Fruit fly (Drosophila melanogaster) whole organism, embryonic: ENCODE measurements around the gene CG15196.

Experiments
- Antp ChIP-seq: fragments of 200-800 bp; sonication (Bioruptor generic); optimal IDR thresholded peaks from 3 replicates; lab custom pipeline; 2016; ENCODE audit warnings: missing biosample characterization, missing genetic modification characterization
- CG11504 ChIP-seq: fragments of 200-800 bp; sonication (Bioruptor generic); optimal IDR thresholded peaks from 3 replicates; lab custom pipeline; 2019; ENCODE audit warnings: missing biosample characterization, mild to moderate bottlenecking, missing genetic modification characterization, moderate library complexity
- CG12219 ChIP-seq: fragments of 200-800 bp; sonication (Bioruptor generic); optimal IDR thresholded peaks from 3 replicates; lab custom pipeline; 2018; ENCODE audit warnings: missing biosample characterization, mild to moderate bottlenecking, missing genetic modification characterization
- CG12391 ChIP-seq: fragments of 200-800 bp; sonication (Bioruptor generic); optimal IDR thresholded peaks from 3 replicates; lab custom pipeline; 2018; ENCODE audit warnings: missing biosample characterization, mild to moderate bottlenecking, missing genetic modification characterization, moderate library complexity
- CG12659 ChIP-seq: fragments of 200-800 bp; sonication (Bioruptor generic); optimal IDR thresholded peaks from 3 replicates; lab custom pipeline; 2017; ENCODE audit warnings: mild to moderate bottlenecking, missing biosample characterization, missing genetic modification reagents, missing genetic modification characterization
- CG13123 ChIP-seq: fragments of 200-800 bp; sonication (Bioruptor generic); optimal IDR thresholded peaks from 2 replicates; lab custom pipeline; 2016; ENCODE audit warnings: missing biosample characterization, missing genetic modification characterization
- CG14860 ChIP-seq: fragments of 200-800 bp; sonication (Bioruptor generic); IDR thresholded peaks from 3 replicates; pipeline ENCODE4 v1.3.6; 2022; ENCODE audit warnings: missing biosample characterization, missing genetic modification characterization; ENCODE audit not compliant: partially characterized antibody
- CG16813 ChIP-seq: fragments of 200-800 bp; sonication (Bioruptor generic); IDR thresholded peaks from 3 replicates; pipeline ENCODE4 v1.3.6; 2022; ENCODE audit warnings: missing biosample characterization, missing genetic modification characterization; ENCODE audit not compliant: partially characterized antibody
- CG17359 ChIP-seq: fragments of 200-800 bp; sonication (Bioruptor generic); optimal IDR thresholded peaks from 3 replicates; lab custom pipeline; 2018; ENCODE audit warnings: missing biosample characterization, mild to moderate bottlenecking, missing genetic modification characterization, moderate library complexity
- CG17385 ChIP-seq: fragments of 200-800 bp; sonication (Bioruptor generic); optimal IDR thresholded peaks from 3 replicates; lab custom pipeline; 2018; ENCODE audit warnings: missing biosample characterization, mild to moderate bottlenecking, missing genetic modification characterization
- CG18476 ChIP-seq: fragments of 200-800 bp; sonication (Bioruptor generic); optimal IDR thresholded peaks from 2 replicates; lab custom pipeline; 2016; ENCODE audit warnings: missing biosample characterization, mild to moderate bottlenecking, missing genetic modification characterization
- CG18599 ChIP-seq: fragments of 200-800 bp; sonication (Bioruptor generic); optimal IDR thresholded peaks from 3 replicates; lab custom pipeline; 2017; ENCODE audit warnings: missing biosample characterization, missing genetic modification characterization, mild to moderate bottlenecking, moderate library complexity, missing genetic modification reagents
- CG32532 ChIP-seq: fragments of 200-800 bp; sonication (Bioruptor generic); IDR thresholded peaks from 2 replicates; pipeline ENCODE4 v1.3.6; 2022; ENCODE audit warnings: missing biosample characterization, missing genetic modification characterization
- CG32767 ChIP-seq: fragments of 200-800 bp; sonication (Bioruptor generic); IDR thresholded peaks from 2 replicates; pipeline ENCODE4 v1.3.6; 2022; ENCODE audit warnings: missing biosample characterization, missing genetic modification characterization
- CG42726 ChIP-seq: fragments of 200-800 bp; sonication (Bioruptor generic); IDR thresholded peaks from 2 replicates; pipeline ENCODE4 v1.3.6; 2022; ENCODE audit warnings: missing biosample characterization, missing genetic modification characterization; ENCODE audit not compliant: partially characterized antibody
- CG4617 ChIP-seq: fragments of 200-800 bp; sonication (Bioruptor generic); optimal IDR thresholded peaks from 3 replicates; lab custom pipeline; 2016; ENCODE audit warnings: missing biosample characterization, missing genetic modification characterization, borderline replicate concordance
- CG7357 ChIP-seq: fragments of 200-800 bp; sonication (Bioruptor generic); IDR thresholded peaks from 3 replicates; pipeline ENCODE4 v1.3.6; 2022; ENCODE audit warnings: missing biosample characterization, missing genetic modification characterization
- CG7786 ChIP-seq: fragments of 200-800 bp; sonication (Bioruptor generic); optimal IDR thresholded peaks from 2 replicates; lab custom pipeline; 2016; ENCODE audit warnings: missing biosample characterization, missing genetic modification characterization
- CG7963 ChIP-seq: fragments of 200-800 bp; sonication (Bioruptor generic); IDR thresholded peaks from 3 replicates; pipeline ENCODE4 v1.3.6; 2022; ENCODE audit warnings: missing biosample characterization, missing genetic modification characterization; ENCODE audit not compliant: partially characterized antibody
- CG8359 ChIP-seq: fragments of 200-800 bp; sonication (Bioruptor generic); optimal IDR thresholded peaks from 2 replicates; lab custom pipeline; 2017; ENCODE audit warnings: missing biosample characterization, mild to moderate bottlenecking, missing genetic modification characterization, borderline replicate concordance
- CG8765 ChIP-seq: fragments of 200-800 bp; sonication (Bioruptor generic); IDR thresholded peaks from 2 replicates; pipeline ENCODE4 v1.3.6; 2022; ENCODE audit warnings: missing biosample characterization, missing genetic modification characterization
- Deaf1 ChIP-seq: fragments of 200-800 bp; optimal IDR thresholded peaks from 3 replicates; lab custom pipeline; 2019; ENCODE audit warnings: missing biosample characterization, mild to moderate bottlenecking, missing genetic modification characterization, moderate library complexity
- Dll ChIP-seq: fragments of 200-800 bp; sonication (Bioruptor generic); IDR thresholded peaks from 4 replicates; pipeline ENCODE4 v1.3.6; 2022; ENCODE audit warnings: missing biosample characterization, missing genetic modification characterization; ENCODE audit not compliant: partially characterized antibody
- Dref ChIP-seq: fragments of 200-800 bp; sonication (Bioruptor generic); IDR thresholded peaks from 2 replicates; pipeline ENCODE4 v1.3.6; 2022; ENCODE audit warnings: missing biosample characterization, missing genetic modification characterization
- Gug ChIP-seq: fragments of 200-800 bp; sonication (Bioruptor generic); IDR thresholded peaks from 4 replicates; pipeline ENCODE4 v1.3.6; 2022; ENCODE audit warnings: missing biosample characterization, missing genetic modification characterization
- HmgZ ChIP-seq: fragments of 200-800 bp; sonication (Bioruptor generic); optimal IDR thresholded peaks from 2 replicates; lab custom pipeline; 2018; ENCODE audit warnings: missing biosample characterization, mild to moderate bottlenecking, missing genetic modification characterization
- MESR4 ChIP-seq: fragments of 200-800 bp; sonication (Bioruptor generic); optimal IDR thresholded peaks from 2 replicates; lab custom pipeline; 2018; ENCODE audit warnings: missing biosample characterization, mild to moderate bottlenecking, missing genetic modification characterization, moderate library complexity
- Mrtf ChIP-seq: fragments of 200-800 bp; sonication (Bioruptor generic); IDR thresholded peaks from 3 replicates; pipeline ENCODE4 v1.3.6; 2022; ENCODE audit warnings: missing biosample characterization, missing genetic modification characterization
- PHDP ChIP-seq: fragments of 200-800 bp; sonication (Bioruptor generic); optimal IDR thresholded peaks from 3 replicates; lab custom pipeline; 2018; ENCODE audit warnings: missing biosample characterization, mild to moderate bottlenecking, missing genetic modification characterization, moderate library complexity
- Scr ChIP-seq: fragments of 200-800 bp; sonication (Bioruptor generic); IDR thresholded peaks from 2 replicates; pipeline ENCODE4 v1.3.6; 2022; ENCODE audit warnings: missing biosample characterization, missing genetic modification characterization; ENCODE audit not compliant: partially characterized antibody
- Xrp1 ChIP-seq: fragments of 200-800 bp; sonication (Bioruptor generic); IDR thresholded peaks from 2 replicates; pipeline ENCODE4 v1.3.6; 2022; ENCODE audit warnings: missing biosample characterization, missing genetic modification characterization
- aop ChIP-seq: fragments of 200-800 bp; sonication (Bioruptor generic); IDR thresholded peaks from 2 replicates; pipeline ENCODE4 v1.3.6; 2022; ENCODE audit warnings: missing biosample characterization, missing genetic modification characterization
- cg ChIP-seq: fragments of 200-800 bp; sonication (Bioruptor generic); optimal IDR thresholded peaks from 3 replicates; lab custom pipeline; 2019; ENCODE audit warnings: missing biosample characterization, mild to moderate bottlenecking, missing genetic modification characterization, moderate library complexity
- chinmo ChIP-seq: fragments of 200-800 bp; sonication (Bioruptor generic); IDR thresholded peaks from 4 replicates; pipeline ENCODE4 v1.3.6; 2022; ENCODE audit warnings: missing biosample characterization, missing genetic modification characterization; ENCODE audit not compliant: partially characterized antibody
- grn ChIP-seq: fragments of 200-800 bp; sonication (Bioruptor generic); optimal IDR thresholded peaks from 3 replicates; lab custom pipeline; 2017; ENCODE audit warnings: missing biosample characterization, missing genetic modification characterization
- hb ChIP-seq: fragments of 200-800 bp; sonication (Bioruptor generic); IDR thresholded peaks from 3 replicates; pipeline ENCODE4 v1.3.6; 2022; ENCODE audit warnings: missing biosample characterization, missing genetic modification characterization; ENCODE audit not compliant: partially characterized antibody
- kni ChIP-seq: fragments of 200-800 bp; sonication (Bioruptor generic); optimal IDR thresholded peaks from 3 replicates; lab custom pipeline; 2017; ENCODE audit warnings: mild to moderate bottlenecking, missing biosample characterization, missing genetic modification reagents, missing genetic modification characterization
- lola ChIP-seq, 3 experiments: fragments of >200 bp in 2 of 3; fragments of 200-800 bp in 1 of 3; sonication (Bioruptor generic) in 1 of 3; optimal IDR thresholded peaks; 2 replicates each; lab custom pipeline; 2017 to 2019; ENCODE audit warnings: missing biosample characterization in 3 of 3, missing genetic modification characterization in 3 of 3, mild to moderate bottlenecking in 1 of 3, moderate library complexity in 1 of 3
- odd ChIP-seq: fragments of 200-800 bp; sonication (Bioruptor generic); optimal IDR thresholded peaks from 2 replicates; lab custom pipeline; 2017; ENCODE audit warnings: missing biosample characterization, mild to moderate bottlenecking, missing genetic modification characterization
- onecut ChIP-seq: fragments of 200-800 bp; sonication (Bioruptor generic); IDR thresholded peaks from 2 replicates; pipeline ENCODE4 v1.3.6; 2022; ENCODE audit warnings: missing biosample characterization, missing genetic modification characterization
- pho ChIP-seq: fragments of 200-800 bp; sonication (Bioruptor generic); optimal IDR thresholded peaks from 2 replicates; lab custom pipeline; 2016; ENCODE audit warnings: missing biosample characterization, missing genetic modification characterization
- rib ChIP-seq: fragments of 200-800 bp; sonication (Bioruptor generic); IDR thresholded peaks from 2 replicates; pipeline ENCODE4 v1.3.6; 2022; ENCODE audit warnings: missing biosample characterization, missing genetic modification characterization
- vnd ChIP-seq: fragments of 200-800 bp; sonication (Bioruptor generic); IDR thresholded peaks from 3 replicates; pipeline ENCODE4 v1.3.6; 2022; ENCODE audit warnings: missing biosample characterization, missing genetic modification characterization; ENCODE audit not compliant: partially characterized antibody
- zfh1 ChIP-seq: fragments of 200-800 bp; sonication (Bioruptor generic); IDR thresholded peaks from 3 replicates; pipeline ENCODE4 v1.3.6; 2022; ENCODE audit warnings: missing biosample characterization, missing genetic modification characterization

CG15196 gene

DNA sequence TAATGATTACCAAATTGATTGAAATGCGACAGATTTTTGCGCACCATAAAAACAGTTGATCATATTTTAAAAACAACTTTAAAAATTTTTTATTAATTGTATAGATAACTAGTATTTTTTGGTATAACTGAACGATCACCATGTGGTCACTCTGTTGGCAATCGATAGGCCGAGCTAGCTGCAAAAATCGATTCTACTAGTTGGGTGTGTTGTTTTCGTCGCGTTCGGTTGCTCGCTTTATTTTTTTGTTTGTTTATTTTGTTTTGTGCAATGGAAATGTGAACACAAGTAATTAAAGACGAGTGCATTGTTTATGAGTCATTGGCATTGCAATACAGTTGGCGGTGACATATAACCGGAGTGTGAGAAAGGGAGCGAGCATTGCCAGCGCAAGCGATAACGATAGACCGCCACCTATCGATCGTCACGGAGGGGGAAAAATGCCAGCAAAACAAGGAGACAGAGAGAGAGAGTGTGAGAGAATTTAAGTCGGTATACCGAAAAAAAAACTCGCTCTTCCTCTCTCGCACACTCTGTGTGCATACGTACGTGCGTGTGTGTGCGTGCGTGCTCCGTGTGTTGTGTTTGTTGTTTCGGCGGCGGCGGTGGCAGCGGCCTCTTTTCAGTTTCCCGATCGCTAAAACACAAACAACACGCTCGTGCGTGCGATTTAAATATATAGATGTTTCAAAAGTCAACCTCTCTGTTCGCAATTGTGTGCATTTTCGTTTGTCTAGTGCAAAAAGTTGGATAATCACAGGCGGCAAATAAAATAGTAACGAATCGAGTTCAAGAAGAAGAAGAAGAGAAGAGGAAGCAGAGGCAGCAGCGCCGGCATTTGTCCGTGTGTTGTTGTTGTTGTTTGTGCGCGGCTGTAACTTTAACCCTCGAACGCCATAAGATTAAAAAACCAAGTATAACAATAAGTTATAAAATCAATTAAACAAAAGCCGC lies 20.0 kb upstream of the CG15196 start (continued):
- TF ChIP-seq CG17385 (GFP tag; lab: Kevin White, UChicago) (peak; percentile 96), Antp (no peak), CG7963 (GFP tag; lab: Robert Waterston, UW) (peak; percentile 81), Dll (GFP tag; lab: Robert Waterston, UW) (peak; percentile 79), CG12391 (tag; lab: Kevin White, UChicago) (no peak), odd (GFP tag; lab: Kevin White, UChicago) (no peak), chinmo (peak; percentile 65; the same call in 3 of the 4 replicates), CG16813 (GFP tag; lab: Robert Waterston, UW) (peak; percentile 70), CG4617 (GFP tag; lab: Kevin White, UChicago) (peak; percentile 49), CG7786 (no peak), CG32767 (GFP tag; lab: Robert Waterston, UW) (peak; percentile 84), Scr (GFP tag; lab: Robert Waterston, UW) (peak; percentile 78), CG12659 (GFP tag; lab: Kevin White, UChicago) (peak; percentile 63), CG42726 (GFP tag; lab: Robert Waterston, UW) (no peak), pho (GFP tag; lab: Kevin White, UChicago) (no peak), CG17359 (peak; percentile 2), cg (GFP tag; lab: Kevin White, UChicago) (peak; percentile 90), HmgZ (tag; lab: Kevin White, UChicago) (no peak), kni (peak; percentile 23), CG18599 (GFP tag; lab: Kevin White, UChicago) (peak; percentile 14), zfh1 (GFP tag; lab: Robert Waterston, UW) (no peak), Deaf1 (peak; percentile 44), MESR4 (GFP tag; lab: Kevin White, UChicago) (peak; percentile 80)

- TF ChIP-seq aop (GFP tag; lab: Robert Waterston, UW) (0 out of 2 replicates have a peak, but pooled peaks have one; percentile 22), CG11504 (tag; lab: Kevin White, UChicago) (peak; percentile 82), CG12219 (GFP tag; lab: Kevin White, UChicago) (peak; percentile 71), CG8765 (GFP tag; lab: Robert Waterston, UW) (peak; percentile 67), Xrp1 (GFP tag; lab: Robert Waterston, UW) (peak; percentile 84), Gug (peak; percentile 79), rib (peak; percentile 86), CG14860 (GFP tag; lab: Robert Waterston, UW) (no peak), onecut (GFP tag; lab: Robert Waterston, UW) (peak; percentile 62), CG8359 (GFP tag; lab: Kevin White, UChicago) (peak; percentile 20), cg (GFP tag; lab: Kevin White, UChicago) (no peak), CG13123 (peak; percentile 1), Mrtf (GFP tag; lab: Robert Waterston, UW) (peak; percentile 80), PHDP (tag; lab: Kevin White, UChicago) (peak; percentile 77), lola (GFP tag; optimal IDR thresholded peaks at IDR 0.05; lab: Kevin White, UChicago) (peak in 1 of 3 experiments; percentile 60), CG32532 (GFP tag; lab: Robert Waterston, UW) (peak; percentile 93), Dref (GFP tag; lab: Robert Waterston, UW) (0 out of 2 replicates have a peak, but pooled peaks have one; percentile 3), CG7357 (GFP tag; lab: Robert Waterston, UW) (peak; percentile 65), CG42726 (GFP tag; lab: Robert Waterston, UW) (no peak), hb (no peak), grn (GFP tag; lab: Kevin White, UChicago) (no peak), CG18476 (peak; percentile 68), vnd (GFP tag; lab: Robert Waterston, UW) (no peak)
Measured at dm6 chrX:11390625-11391363, 19.0 kb upstream of the CG15196 start.
